Fruit fly (Drosophila melanogaster) whole organism, larva: Measurements from ENCODE around the gene CG14147.

Experiments
- noc ChIP-seq: fragments of 200-800 bp; sonication (Bioruptor generic); optimal IDR thresholded peaks from 3 replicates; lab custom pipeline; 2019; ENCODE audit warnings: missing biosample characterization, mild to moderate bottlenecking, missing genetic modification characterization, moderate library complexity

Gene CG14147

DNA sequence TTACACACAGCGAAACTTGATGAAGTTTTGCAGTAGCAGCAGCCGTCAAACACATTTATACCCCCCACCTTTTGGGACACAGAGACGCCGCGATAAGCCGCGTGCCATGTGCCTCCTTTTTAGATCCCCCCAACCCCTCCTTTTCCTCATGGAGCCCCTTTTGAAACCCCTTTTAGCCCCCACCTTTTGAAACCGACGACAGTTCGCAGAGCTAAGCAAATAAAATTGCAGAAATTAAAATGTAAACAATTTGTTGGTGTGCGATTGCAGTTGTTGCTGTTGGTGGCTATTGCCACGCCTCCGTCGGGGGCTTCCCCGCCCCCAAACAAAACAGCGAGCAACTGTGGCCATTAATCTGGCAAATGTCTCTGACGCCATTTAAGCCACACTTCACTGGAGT lies 16.9 kb downstream of the CG14147 start:
- no peak for TF ChIP-seq noc

DNA sequence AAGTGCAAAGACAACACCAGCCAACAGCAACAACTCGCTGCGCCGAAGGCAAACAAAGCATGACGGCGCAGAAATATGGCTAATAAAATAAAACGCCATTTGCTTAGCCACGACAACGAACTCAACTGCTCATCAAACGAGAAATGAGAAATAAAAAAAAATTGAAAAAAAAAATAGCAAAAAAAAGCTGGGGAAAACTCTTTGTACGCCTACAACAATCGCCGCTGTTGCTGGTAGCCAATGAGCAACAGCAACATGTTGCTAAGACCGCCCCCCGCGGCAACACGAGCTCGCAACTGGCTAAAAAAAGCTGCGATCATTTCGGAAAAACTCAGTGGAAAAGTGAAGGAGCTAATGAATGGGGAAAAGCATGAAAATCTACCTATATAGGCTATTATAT lies 17.4 kb downstream of the CG14147 start:
- no peak for TF ChIP-seq noc

DNA sequence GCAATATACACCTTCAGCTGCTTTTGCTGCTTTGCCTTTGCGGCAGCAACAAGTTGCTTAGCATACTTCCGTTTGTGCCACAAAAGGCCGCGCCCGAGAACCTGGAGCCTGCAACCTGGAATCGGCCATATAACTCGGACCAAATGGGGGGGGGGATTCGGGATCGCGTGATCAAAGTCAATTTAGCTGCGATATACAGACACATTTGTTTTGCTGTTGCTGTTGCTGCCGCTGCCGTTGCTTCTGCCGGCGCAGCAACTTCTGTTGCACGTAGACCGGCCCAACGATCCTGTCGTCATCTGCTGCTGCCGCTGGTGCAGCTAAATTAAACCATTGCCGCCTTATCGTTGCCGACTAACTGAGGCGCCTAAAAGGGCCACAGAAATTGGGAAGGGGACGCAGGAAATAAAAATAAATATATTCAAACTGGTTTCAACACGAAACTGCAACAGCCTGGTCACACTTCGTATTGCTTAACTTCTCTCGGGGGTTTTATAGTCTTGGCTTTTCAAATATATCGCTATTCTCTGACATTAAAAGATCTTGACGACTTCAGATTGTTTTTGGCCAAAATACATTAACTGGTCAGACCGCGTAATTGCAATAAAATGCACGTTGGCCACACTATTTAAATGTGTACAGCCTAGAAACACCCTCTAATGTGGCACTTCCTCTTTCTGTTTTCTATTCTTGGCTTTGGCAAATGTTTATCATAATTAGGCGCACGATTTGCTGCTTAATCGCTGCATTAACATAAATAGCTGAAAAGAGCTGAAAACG lies 19.0 kb downstream of the CG14147 start:
- no peak for TF ChIP-seq noc

DNA sequence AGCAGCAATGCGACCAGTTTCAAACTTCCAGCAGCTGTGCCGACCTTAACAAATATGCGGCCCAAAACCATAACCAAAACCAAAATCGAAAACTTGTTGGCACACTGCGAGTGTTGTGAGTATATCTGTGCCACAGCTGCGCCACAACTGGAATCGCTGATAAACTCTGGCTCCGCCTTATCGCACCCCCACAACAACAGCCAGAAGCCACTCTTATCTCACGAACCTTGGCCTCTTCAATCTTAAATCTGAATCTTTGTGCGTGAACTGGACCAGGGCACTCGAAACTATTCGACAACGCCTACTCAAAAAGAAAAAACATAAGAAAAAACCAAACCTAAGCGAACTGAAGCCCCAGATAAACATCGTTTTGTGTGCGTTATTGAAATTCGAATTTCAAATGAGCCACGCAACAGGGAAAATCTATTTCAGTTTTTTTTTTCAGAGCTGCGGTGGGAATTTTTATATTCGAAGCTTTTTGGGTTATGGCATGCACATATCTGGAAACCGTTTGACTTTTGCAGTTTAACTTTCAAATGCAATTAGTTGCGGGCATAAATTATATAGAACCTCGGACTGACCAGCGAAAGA lies 24.9 kb downstream of the CG14147 start:
- TF ChIP-seq noc, result no peak

DNA sequence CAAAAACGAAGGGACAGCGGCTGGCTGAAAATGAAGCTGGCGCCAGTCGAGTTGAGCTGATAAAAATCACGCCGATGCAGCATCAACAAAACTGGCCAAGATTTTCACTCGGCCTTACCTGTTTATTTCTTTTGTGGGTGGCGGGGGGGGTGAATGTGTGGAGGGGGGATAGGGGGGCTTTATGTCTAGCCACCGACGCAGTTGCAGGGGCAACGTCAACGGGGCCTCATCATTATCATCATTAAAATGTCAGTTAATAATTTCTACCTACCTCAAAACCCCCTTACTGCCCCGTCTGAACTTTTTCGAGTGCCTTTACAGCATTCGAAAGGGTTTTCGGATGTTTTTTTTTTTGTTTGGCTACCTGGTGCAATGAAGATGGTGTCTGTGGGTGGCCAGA lies 27.1 kb downstream of the CG14147 start:
- no peak for TF ChIP-seq noc

DNA sequence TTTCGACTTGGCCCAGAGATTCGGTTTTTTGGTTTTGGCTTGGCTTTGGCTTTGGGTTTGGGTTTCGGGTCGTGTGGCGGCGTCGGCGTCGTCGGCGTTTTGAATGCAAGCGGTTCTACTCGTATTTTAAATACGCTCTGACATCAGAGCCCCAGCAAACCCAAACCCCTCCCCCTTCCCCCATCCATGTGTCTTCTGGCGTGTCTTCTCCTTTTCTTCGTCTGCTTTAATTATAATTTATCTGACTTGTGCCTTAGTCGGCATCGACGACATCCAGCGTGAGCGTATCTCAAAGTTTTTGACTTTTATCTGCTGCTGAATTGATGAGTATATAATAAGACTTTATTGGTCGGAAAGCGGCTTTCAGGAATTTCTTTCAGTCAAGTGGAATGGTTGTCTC lies 29.3 kb downstream of the CG14147 start:
- no peak for TF ChIP-seq noc

DNA sequence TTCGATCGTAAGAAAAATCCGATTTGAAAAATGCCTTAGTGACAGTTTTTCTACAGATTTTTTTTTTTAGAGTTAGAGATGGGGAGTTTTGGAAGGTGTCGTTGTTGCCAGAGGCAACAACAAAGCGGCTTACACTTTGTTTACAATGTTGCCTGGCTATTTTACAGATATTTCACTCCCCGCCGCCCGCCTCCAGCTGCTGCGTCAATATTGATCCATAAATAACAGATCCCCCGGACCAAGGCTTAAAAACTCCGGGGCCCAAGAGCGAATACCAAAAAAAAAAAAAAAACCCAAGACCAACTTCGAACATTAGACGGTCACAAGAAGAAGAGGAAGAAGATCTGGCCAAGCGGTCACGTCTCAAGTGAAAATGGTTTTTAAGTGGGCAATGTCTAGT lies 30.5 kb downstream of the CG14147 start:
- TF ChIP-seq noc, result no peak

DNA sequence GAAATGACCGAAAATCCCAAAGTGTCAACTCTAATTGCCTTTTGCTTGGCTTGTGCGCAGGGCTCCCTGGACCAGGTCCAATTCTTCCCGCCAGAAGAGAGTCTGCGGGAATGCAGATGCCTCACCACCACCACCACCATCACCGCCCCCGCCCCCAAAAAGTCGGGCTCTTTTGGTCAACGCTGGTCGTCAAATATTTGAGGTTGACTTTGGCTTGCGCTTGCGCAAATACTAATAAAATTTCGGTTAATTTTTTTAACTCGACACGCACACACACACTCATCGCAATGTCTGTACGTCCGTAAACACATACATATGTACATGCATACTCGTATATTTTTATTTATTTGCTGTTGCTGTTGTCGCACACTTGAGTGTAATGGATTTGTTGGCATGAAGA lies 31.5 kb downstream of the CG14147 start:
- TF ChIP-seq noc, result no peak

DNA sequence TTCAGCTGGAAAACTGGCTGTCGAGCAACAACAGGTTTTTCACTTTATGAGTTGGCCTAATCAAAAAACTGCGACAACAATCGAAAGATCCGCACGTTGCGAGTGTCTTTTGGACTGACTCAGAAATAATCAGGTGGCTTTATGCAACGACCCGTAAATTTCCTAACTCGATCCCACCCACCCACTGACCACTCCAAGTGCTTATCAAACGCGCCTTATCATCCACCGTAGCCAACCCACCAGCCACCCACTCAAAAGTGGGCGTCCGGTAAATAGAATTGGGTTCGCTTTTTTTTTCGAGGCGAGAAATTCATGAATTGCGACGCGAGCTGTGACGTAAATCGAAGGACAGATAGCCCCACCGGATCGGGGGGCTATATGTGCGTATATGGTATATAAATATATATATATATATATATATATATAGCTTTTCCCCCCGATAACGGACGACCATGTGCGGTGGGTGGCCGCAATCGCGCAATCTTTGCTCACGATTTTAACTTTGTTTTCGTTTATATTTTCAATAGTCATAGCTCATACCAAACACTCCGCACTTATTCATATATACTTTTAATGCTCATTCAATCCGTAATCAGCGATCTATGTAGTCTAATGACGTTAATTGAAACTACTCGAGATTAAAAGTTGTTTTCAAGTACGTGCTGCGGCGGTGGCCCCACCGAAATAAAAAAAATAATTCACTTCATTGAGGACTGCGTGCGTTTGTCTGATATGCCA lies 32.5 kb downstream of the CG14147 start:
- no peak for TF ChIP-seq noc

DNA sequence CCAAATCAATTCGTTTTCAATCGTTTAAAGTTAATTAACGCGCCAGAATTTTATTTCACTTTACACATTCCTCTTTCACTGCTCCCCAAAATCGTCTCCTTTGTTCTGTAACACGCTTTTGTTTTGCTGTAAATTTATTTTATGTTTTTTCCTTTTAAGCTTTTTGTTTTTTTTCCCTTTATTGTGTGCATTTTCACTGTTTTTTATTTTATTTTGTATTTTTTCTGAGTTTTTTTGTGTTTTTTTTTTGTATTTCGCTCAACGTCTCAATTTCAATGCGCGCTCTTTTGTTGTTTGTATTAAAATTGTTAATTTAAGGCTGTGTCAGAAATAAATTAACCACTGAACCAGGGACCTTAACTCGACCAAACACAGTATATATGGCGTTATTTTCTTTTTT lies 34.0 kb downstream of the CG14147 start:
- no peak for TF ChIP-seq noc

DNA sequence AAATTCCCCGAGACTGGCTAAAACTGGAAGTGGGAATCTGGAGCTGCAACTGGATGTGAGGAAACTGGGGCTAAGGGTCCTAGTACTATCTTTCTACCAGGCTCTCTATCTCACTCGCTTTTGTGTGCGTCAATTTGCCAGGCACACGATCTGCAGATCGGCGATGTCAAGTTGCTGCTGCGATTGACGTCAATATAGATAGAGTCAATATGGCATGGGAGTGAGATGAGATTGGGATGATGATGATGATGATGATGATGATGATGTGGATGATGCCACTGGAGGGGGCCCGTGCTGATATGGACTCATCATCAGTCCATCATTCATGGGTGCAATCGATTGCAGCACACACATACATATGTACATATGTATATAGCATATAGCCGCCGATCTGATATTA lies 35.3 kb downstream of the CG14147 start:
- no peak for TF ChIP-seq noc

DNA sequence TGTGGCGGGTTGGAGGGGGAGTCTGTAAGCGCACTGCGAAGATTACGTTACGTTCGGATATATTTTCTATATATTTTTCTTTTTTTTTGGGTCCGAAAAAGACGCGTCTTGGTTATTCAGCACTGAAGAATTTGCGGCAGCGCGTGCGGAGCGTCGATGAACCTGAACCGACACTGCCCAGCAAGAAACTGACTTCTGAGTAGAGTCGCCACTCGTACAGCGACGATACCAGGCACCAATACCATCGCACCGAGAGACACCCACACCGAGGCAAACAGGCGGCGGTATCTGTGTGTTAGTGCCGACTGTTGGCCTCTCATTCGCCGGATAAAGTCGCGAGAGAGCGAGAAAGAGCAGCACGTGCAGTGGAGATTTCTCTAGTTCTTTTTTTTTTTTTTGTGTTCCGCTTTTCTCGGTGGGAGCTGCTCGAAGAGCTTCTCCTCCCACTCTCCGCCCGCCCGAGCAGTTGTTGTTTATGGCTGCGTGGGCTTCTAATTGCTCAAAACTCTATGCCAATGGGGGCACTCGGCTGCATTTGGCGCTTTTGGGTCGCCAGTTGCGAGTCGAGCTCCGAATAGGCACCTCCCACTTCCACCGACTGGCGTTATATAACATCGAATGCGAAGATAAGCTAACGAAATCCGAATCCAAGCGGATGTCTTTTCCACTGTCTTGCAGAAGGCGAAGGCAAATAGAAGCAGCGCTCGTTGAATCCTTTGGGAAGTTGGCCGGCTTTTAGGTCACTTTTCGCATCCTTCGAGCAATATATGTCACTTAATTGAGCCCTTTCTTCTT lies 36.7 kb downstream of the CG14147 start, which contains the start of gene klu:
klu (minus strand) TSS at position 189 of the 795 bp plus-strand sequence.
- no peak for TF ChIP-seq noc

DNA sequence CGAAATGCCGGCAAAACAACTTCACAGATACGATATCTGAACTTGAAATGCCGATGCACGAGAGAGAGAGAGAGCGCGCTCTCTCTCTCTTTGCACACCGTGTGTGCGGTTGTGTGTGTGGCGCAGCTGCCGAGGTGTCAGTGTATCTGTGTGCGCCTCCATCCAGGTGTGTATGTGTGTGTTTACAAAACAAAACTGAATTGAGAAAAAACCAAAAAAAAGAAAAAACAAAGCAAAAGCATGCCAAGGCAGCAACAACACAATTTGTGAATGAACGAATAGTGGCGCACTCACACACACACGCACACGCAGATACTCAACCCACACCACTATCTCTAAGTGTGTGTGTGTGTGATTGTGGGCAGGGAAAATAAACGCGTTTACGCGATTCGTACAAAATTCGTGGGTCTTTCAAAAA lies 38.0 kb downstream of the CG14147 start:
- TF ChIP-seq noc, result peak; percentile 5

DNA sequence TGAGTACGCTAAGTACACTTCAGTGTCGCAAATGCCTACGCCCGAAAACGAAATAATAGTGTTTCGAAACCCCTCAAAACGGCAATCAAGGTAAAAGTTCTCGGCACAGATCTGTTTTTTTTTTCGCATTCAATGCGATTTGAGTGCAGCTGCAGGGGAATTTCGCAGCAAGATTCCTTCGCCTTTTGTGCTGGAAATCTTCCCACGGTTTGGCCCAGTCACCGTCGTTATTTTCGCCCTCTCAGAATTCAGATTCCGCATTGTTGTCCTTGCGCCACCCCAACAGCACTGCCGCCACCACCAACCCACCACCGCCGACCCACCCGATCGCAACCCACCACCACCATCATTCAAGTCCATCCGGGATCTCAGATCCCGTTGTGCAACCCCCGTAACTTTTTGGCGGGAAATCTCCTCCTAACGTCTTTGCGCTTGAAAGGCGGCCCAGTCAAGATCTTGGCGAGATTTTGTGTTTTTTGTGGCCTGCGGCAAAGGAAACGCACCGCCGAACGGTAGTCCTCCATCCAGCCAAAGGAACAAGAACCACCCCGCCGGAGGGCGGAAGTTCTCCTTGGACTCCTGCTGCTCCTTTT lies 39.3 kb downstream of the CG14147 start:
- TF ChIP-seq noc, result no peak

DNA sequence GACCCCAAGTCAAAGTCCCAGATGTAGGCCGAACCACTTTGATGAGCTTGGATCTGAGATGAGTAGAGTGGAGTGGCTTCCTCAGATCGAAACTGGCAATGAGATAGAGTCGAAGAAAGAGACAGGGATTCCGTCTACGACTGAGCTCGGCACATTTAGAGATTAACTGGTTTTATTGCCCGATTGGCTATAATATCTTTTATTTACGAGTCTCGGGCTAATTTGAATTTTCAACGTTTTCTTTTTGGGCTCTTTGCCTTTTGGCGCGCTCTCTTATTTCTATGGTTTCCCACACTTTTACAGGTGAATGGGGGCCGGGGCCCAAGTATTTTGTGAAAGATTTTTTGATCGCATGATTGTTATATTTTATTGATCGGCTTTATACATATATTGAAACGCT lies 42.8 kb downstream of the CG14147 start:
- TF ChIP-seq noc, result no peak

DNA sequence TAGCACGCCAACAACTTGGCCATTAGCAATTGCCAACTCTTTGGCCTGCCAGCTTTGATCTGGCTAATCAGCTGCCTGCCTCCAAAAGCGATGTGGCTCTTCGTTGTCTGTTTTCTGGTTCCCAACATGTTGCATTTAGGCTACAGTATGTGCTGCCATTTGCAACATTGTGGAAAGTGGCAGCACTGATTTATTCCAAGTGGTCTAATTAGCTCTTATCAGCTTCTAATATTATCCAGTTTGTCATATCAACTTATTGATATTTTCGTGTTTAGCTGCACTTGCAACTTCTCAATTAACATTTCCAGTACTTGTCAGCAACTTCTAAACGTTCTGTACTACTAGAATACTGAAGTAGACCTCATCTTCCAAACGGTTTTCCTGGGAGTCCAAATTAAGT lies 47.6 kb downstream of the CG14147 start:
- no peak for TF ChIP-seq noc

DNA sequence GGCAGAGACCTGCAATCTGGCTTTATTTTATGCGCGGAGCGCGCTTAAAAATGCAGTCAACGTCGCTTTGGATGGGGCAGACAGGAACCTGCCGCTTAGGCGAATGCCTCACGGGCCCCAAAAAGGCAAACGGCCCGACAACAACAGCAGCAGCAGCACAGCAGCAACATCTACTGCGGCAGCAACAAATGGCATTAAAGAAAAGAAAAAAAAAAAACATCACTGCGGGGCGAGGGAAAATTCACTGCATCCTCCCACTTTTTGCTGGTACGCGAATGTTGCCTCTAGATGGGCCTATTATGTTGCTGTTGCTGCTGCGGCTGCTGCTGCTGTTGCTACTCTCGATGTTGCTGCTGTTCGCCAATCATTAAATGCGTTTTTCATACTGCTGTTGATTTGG lies 49.5 kb downstream of the CG14147 start:
- no peak for TF ChIP-seq noc
